Fruit fly (Drosophila melanogaster) whole organism, embryonic: ENCODE results near the gene CG8292.

Source experiments
- Aef1 ChIP-seq: fragments of 200-800 bp; sonication (Bioruptor generic); IDR thresholded peaks from 3 replicates; pipeline ENCODE4 v1.3.6; 2022; ENCODE audit warnings: missing biosample characterization, missing genetic modification characterization
- Bdp1 ChIP-seq: fragments of 200-800 bp; sonication (Bioruptor generic); optimal IDR thresholded peaks from 3 replicates; lab custom pipeline; 2016; ENCODE audit warnings: missing biosample characterization, missing genetic modification characterization
- CG1024 ChIP-seq: fragments of 200-800 bp; sonication (Bioruptor generic); IDR thresholded peaks from 2 replicates; pipeline ENCODE4 v1.3.6; 2022; ENCODE audit warnings: missing biosample characterization, missing genetic modification characterization
- CG10366 ChIP-seq: fragments of 200-800 bp; sonication (Bioruptor generic); IDR thresholded peaks from 2 replicates; pipeline ENCODE4 v1.3.6; 2022; ENCODE audit warnings: missing biosample characterization, missing genetic modification characterization
- CG10431 ChIP-seq: fragments of 200-800 bp; sonication (Bioruptor generic); optimal IDR thresholded peaks from 3 replicates; lab custom pipeline; 2018; ENCODE audit warnings: missing biosample characterization, mild to moderate bottlenecking, missing genetic modification characterization
- CG10959 ChIP-seq: fragments of 200-800 bp; sonication (Bioruptor generic); IDR thresholded peaks from 2 replicates; pipeline ENCODE4 v1.3.6; 2022; ENCODE audit warnings: missing biosample characterization, missing genetic modification characterization
- CG14014 ChIP-seq: fragments of 200-800 bp; sonication (Bioruptor generic); IDR thresholded peaks from 2 replicates; pipeline ENCODE4 v1.3.6; 2022; ENCODE audit warnings: missing biosample characterization, missing genetic modification characterization
- CG14667 ChIP-seq: fragments of 200-800 bp; sonication (Bioruptor generic); IDR thresholded peaks from 2 replicates; pipeline ENCODE4 v1.3.6; 2022; ENCODE audit warnings: missing biosample characterization, missing genetic modification characterization
- CG16815 ChIP-seq: fragments of 200-800 bp; sonication (Bioruptor generic); optimal IDR thresholded peaks from 3 replicates; lab custom pipeline; 2017; ENCODE audit warnings: missing biosample characterization, mild to moderate bottlenecking, missing genetic modification characterization
- CG18764 ChIP-seq: fragments of 200-800 bp; sonication (Bioruptor generic); optimal IDR thresholded peaks from 3 replicates; lab custom pipeline; 2016; ENCODE audit warnings: missing biosample characterization, missing genetic modification characterization
- CG2678 ChIP-seq: fragments of 200-800 bp; sonication (Bioruptor generic); optimal IDR thresholded peaks from 3 replicates; lab custom pipeline; 2019; ENCODE audit warnings: missing biosample characterization, mild to moderate bottlenecking, missing genetic modification characterization, moderate library complexity
- CG2875 ChIP-seq: fragments of 200-800 bp; sonication (Bioruptor generic); optimal IDR thresholded peaks from 2 replicates; lab custom pipeline; 2017; ENCODE audit warnings: missing biosample characterization, mild to moderate bottlenecking, missing genetic modification characterization, missing genetic modification reagents
- CG3065 ChIP-seq: fragments of 200-800 bp; sonication (Bioruptor generic); optimal IDR thresholded peaks from 2 replicates; lab custom pipeline; 2016; ENCODE audit warnings: missing biosample characterization, missing genetic modification characterization
- CG5180 ChIP-seq: fragments of 200-800 bp; sonication (Bioruptor generic); optimal IDR thresholded peaks from 3 replicates; lab custom pipeline; 2017; ENCODE audit warnings: missing biosample characterization, missing genetic modification characterization, mild to moderate bottlenecking, moderate library complexity, missing genetic modification reagents
- CG7839 ChIP-seq: fragments of 200-800 bp; sonication (Bioruptor generic); optimal IDR thresholded peaks from 3 replicates; lab custom pipeline; 2018; ENCODE audit warnings: missing biosample characterization, mild to moderate bottlenecking, missing genetic modification characterization, moderate library complexity
- CG7963 ChIP-seq: fragments of 200-800 bp; sonication (Bioruptor generic); IDR thresholded peaks from 3 replicates; pipeline ENCODE4 v1.3.6; 2022; ENCODE audit warnings: missing biosample characterization, missing genetic modification characterization; ENCODE audit not compliant: partially characterized antibody
- CG8290 ChIP-seq, 3 experiments: fragments of 200-800 bp; sonication (Bioruptor generic); optimal IDR thresholded peaks; 2 replicates each; lab custom pipeline; 2016 to 2019; ENCODE audit warnings: missing biosample characterization in 3 of 3, missing genetic modification characterization in 3 of 3, mild to moderate bottlenecking in 2 of 3, moderate library complexity in 1 of 3
- CG9797 ChIP-seq: fragments of 200-800 bp; sonication (Bioruptor generic); optimal IDR thresholded peaks from 3 replicates; lab custom pipeline; 2018; ENCODE audit warnings: missing biosample characterization, mild to moderate bottlenecking, missing genetic modification characterization
- CkIIα-i1 ChIP-seq: fragments of 200-800 bp; sonication (Bioruptor generic); IDR thresholded peaks from 2 replicates; pipeline ENCODE4 v1.3.6; 2022; ENCODE audit warnings: missing biosample characterization, missing genetic modification characterization
- Deaf1 ChIP-seq: fragments of 200-800 bp; optimal IDR thresholded peaks from 3 replicates; lab custom pipeline; 2019; ENCODE audit warnings: missing biosample characterization, mild to moderate bottlenecking, missing genetic modification characterization, moderate library complexity
- Dip3 ChIP-seq: fragments of 200-800 bp; sonication (Bioruptor generic); optimal IDR thresholded peaks from 3 replicates; lab custom pipeline; 2016; ENCODE audit warnings: missing biosample characterization, missing genetic modification characterization
- ERR ChIP-seq: fragments of 200-800 bp; sonication (Bioruptor generic); optimal IDR thresholded peaks from 2 replicates; lab custom pipeline; 2016; ENCODE audit warnings: missing biosample characterization, missing genetic modification characterization
- HLHmδ ChIP-seq: fragments of 200-800 bp; sonication (Bioruptor generic); optimal IDR thresholded peaks from 2 replicates; lab custom pipeline; 2018; ENCODE audit warnings: missing biosample characterization, mild to moderate bottlenecking, missing genetic modification characterization, moderate library complexity
- Hey ChIP-seq: fragments of 200-800 bp; sonication (Bioruptor generic); optimal IDR thresholded peaks from 3 replicates; lab custom pipeline; 2018; ENCODE audit warnings: missing biosample characterization, mild to moderate bottlenecking, missing genetic modification characterization
- Hmr ChIP-seq: fragments of 200-800 bp; sonication (Bioruptor generic); optimal IDR thresholded peaks from 3 replicates; lab custom pipeline; 2017; ENCODE audit warnings: mild to moderate bottlenecking, missing biosample characterization, missing genetic modification reagents, missing genetic modification characterization
- Hr3 ChIP-seq: fragments of 200-800 bp; sonication (Bioruptor generic); optimal IDR thresholded peaks from 3 replicates; lab custom pipeline; 2016; ENCODE audit warnings: missing biosample characterization, missing genetic modification characterization
- Mrtf ChIP-seq: fragments of 200-800 bp; sonication (Bioruptor generic); IDR thresholded peaks from 3 replicates; pipeline ENCODE4 v1.3.6; 2022; ENCODE audit warnings: missing biosample characterization, missing genetic modification characterization
- Ptx1 ChIP-seq: fragments of 200-800 bp; sonication (Bioruptor generic); IDR thresholded peaks from 2 replicates; pipeline ENCODE4 v1.3.6; 2022; ENCODE audit warnings: missing biosample characterization, missing genetic modification characterization
- Scr ChIP-seq: fragments of 200-800 bp; sonication (Bioruptor generic); IDR thresholded peaks from 2 replicates; pipeline ENCODE4 v1.3.6; 2022; ENCODE audit warnings: missing biosample characterization, missing genetic modification characterization; ENCODE audit not compliant: partially characterized antibody
- Trl ChIP-seq, 3 experiments: fragments of >200 bp in 2 of 3; fragments of 200-800 bp in 1 of 3; sonication (Bioruptor generic) in 1 of 3; optimal IDR thresholded peaks; 2 replicates in 1 of 3; 3 replicates in 2 of 3; lab custom pipeline; 2016 to 2017; ENCODE audit warnings: missing biosample characterization in 1 of 3, missing genetic modification characterization in 1 of 3
- Usf ChIP-seq: fragments of 200-800 bp; sonication (Bioruptor generic); optimal IDR thresholded peaks from 2 replicates; lab custom pipeline; 2017; ENCODE audit warnings: missing genotype, missing biosample characterization, missing genetic modification characterization
- Xbp1 ChIP-seq: fragments of 200-800 bp; sonication (Bioruptor generic); optimal IDR thresholded peaks from 3 replicates; lab custom pipeline; 2016; ENCODE audit warnings: missing biosample characterization, mild to moderate bottlenecking, missing genetic modification characterization
- YL-1 ChIP-seq: fragments of 200-800 bp; sonication (Bioruptor generic); optimal IDR thresholded peaks from 3 replicates; lab custom pipeline; 2017; ENCODE audit warnings: missing biosample characterization, mild to moderate bottlenecking, missing genetic modification characterization
- cwo ChIP-seq: fragments of 200-800 bp; sonication (Bioruptor generic); optimal IDR thresholded peaks from 3 replicates; lab custom pipeline; 2017; ENCODE audit warnings: missing biosample characterization, missing genetic modification characterization, mild to moderate bottlenecking, moderate library complexity, missing genetic modification reagents
- dati ChIP-seq: fragments of 200-800 bp; sonication (Bioruptor generic); IDR thresholded peaks from 2 replicates; pipeline ENCODE4 v1.3.6; 2022; ENCODE audit warnings: missing biosample characterization, missing genetic modification characterization
- dysf ChIP-seq: fragments of 200-800 bp; sonication (Bioruptor generic); IDR thresholded peaks from 3 replicates; pipeline ENCODE4 v1.3.6; 2022; ENCODE audit warnings: missing biosample characterization, missing genetic modification characterization
- en ChIP-seq: fragments of 200-800 bp; sonication (Bioruptor generic); optimal IDR thresholded peaks from 2 replicates; lab custom pipeline; 2016; ENCODE audit warnings: missing biosample characterization, missing genetic modification characterization
- fru ChIP-seq: fragments of >200 bp; optimal IDR thresholded peaks from 2 replicates; lab custom pipeline; 2017
- gsb ChIP-seq: fragments of 200-800 bp; sonication (Bioruptor generic); IDR thresholded peaks from 2 replicates; pipeline ENCODE4 v1.3.6; 2022; ENCODE audit warnings: missing biosample characterization, missing genetic modification characterization
- gsb-n ChIP-seq: fragments of 200-800 bp; sonication (Bioruptor generic); optimal IDR thresholded peaks from 3 replicates; lab custom pipeline; 2018; ENCODE audit warnings: missing biosample characterization, mild to moderate bottlenecking, missing genetic modification characterization
- ham ChIP-seq: fragments of 200-800 bp; sonication (Bioruptor generic); IDR thresholded peaks from 2 replicates; pipeline ENCODE4 v1.3.6; 2022; ENCODE audit warnings: missing biosample characterization, missing genetic modification characterization
- jumu ChIP-seq: fragments of 200-800 bp; sonication (Bioruptor generic); optimal IDR thresholded peaks from 3 replicates; lab custom pipeline; 2016; ENCODE audit warnings: missing biosample characterization, missing genetic modification characterization
- maf-S ChIP-seq: fragments of 200-800 bp; sonication (Bioruptor generic); optimal IDR thresholded peaks from 2 replicates; lab custom pipeline; 2016; ENCODE audit warnings: missing biosample characterization, missing genetic modification characterization
- otp ChIP-seq: fragments of 200-800 bp; sonication (Bioruptor generic); IDR thresholded peaks from 3 replicates; pipeline ENCODE4, ENCODE4 v1.3.6; 2022; ENCODE audit warnings: missing biosample characterization, missing genetic modification characterization
- phol ChIP-seq: fragments of 200-800 bp; sonication (Bioruptor generic); optimal IDR thresholded peaks from 3 replicates; lab custom pipeline; 2018; ENCODE audit warnings: missing biosample characterization, mild to moderate bottlenecking, missing genetic modification characterization, moderate library complexity
- pum ChIP-seq: fragments of 200-800 bp; sonication (Bioruptor generic); optimal IDR thresholded peaks from 2 replicates; lab custom pipeline; 2016; ENCODE audit warnings: missing biosample characterization, missing genetic modification characterization
- ranshi ChIP-seq: fragments of 200-800 bp; sonication (Bioruptor generic); IDR thresholded peaks from 2 replicates; pipeline ENCODE4 v1.3.6; 2022; ENCODE audit warnings: missing biosample characterization, missing genetic modification characterization
- sisA ChIP-seq: fragments of 200-800 bp; sonication (Bioruptor generic); IDR thresholded peaks from 2 replicates; pipeline ENCODE4 v1.3.6; 2022; ENCODE audit warnings: missing biosample characterization, missing genetic modification characterization
- tup ChIP-seq: fragments of 200-800 bp; sonication (Bioruptor generic); optimal IDR thresholded peaks from 2 replicates; lab custom pipeline; 2016; ENCODE audit warnings: missing biosample characterization, mild to moderate bottlenecking, missing genetic modification characterization, moderate library complexity
- vfl ChIP-seq: fragments of 200-800 bp; sonication (Bioruptor generic); optimal IDR thresholded peaks from 2 replicates; lab custom pipeline; 2016; ENCODE audit warnings: missing biosample characterization, missing genetic modification characterization

CG8292 gene

DNA sequence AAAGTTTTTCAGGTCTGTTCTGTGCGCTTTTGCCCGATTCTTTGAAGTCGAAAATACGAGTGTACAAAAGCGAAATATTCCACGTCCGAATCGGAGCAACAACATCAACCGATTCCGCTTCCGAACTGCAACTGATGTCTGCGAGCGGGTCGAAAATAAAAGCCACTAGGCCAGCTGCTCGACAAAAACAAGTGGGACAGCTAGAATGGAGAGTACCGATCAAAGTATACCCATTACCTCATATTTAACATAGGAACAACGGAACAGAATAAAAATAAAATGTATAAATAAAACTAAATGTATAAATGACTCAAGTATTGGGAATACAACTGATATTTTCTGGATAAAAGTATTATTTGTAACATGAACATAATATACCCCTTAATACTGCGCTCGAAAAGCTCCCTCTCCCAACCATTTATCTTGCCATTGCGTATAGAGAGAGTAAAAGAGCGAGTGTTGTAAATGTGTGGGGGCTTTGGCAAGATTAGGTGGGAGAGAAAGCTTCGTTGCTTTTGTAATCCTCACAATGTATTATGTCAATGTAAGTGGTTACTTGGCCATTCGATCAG is 12.7 kb downstream of the CG8292 start, which contains the start of gene SLC5A11 (continued):
- TF ChIP-seq ranshi (GFP tag; lab: Robert Waterston, UW) (peak; percentile 89), Dip3 (peak; percentile 92), Trl (optimal IDR thresholded peaks at IDR 0.05; lab: Kevin White, UChicago) (peak; percentile 83 to 99), Trl (GFP tag; optimal IDR thresholded peaks at IDR 0.05; lab: Kevin White, UChicago) (peak; percentile 96), HLHmδ (no peak), Scr (GFP tag; lab: Robert Waterston, UW) (no peak), Hey (tag; lab: Kevin White, UChicago) (peak; percentile 75), CG5180 (GFP tag; lab: Kevin White, UChicago) (peak; percentile 91), CG9797 (peak; percentile 19), Deaf1 (tag; lab: Kevin White, UChicago) (peak; percentile 95), CG10431 (peak; percentile 67), dati (GFP tag; lab: Robert Waterston, UW) (peak; percentile 81), Usf (GFP tag; lab: Kevin White, UChicago) (peak; percentile 96), CG16815 (GFP tag; lab: Kevin White, UChicago) (peak; percentile 94), ERR (peak; percentile 97), phol (peak; percentile 92), Ptx1 (peak; percentile 98), Hmr (peak; percentile 98), CkIIα-i1 (no peak), CG8290 (GFP tag; optimal IDR thresholded peaks at IDR 0.05; lab: Kevin White, UChicago) (peak; percentile 93), CG8290 (tag; optimal IDR thresholded peaks at IDR 0.05; lab: Kevin White, UChicago) (peak in 1 of 2 experiments; percentile 57), CG10959 (no peak), CG2875 (GFP tag; lab: Kevin White, UChicago) (peak; percentile 94), Aef1 (GFP tag; lab: Robert Waterston, UW) (peak; percentile 100), CG3065 (GFP tag; lab: Kevin White, UChicago) (peak; percentile 94), CG1024 (GFP tag; lab: Robert Waterston, UW) (peak; percentile 94), gsb (GFP tag; lab: Robert Waterston, UW) (peak; percentile 96), tup (GFP tag; lab: Kevin White, UChicago) (peak; percentile 97), vfl (peak; percentile 51), Mrtf (peak; percentile 94), CG18764 (GFP tag; lab: Kevin White, UChicago) (peak; percentile 88), YL-1 (GFP tag; lab: Kevin White, UChicago) (peak; percentile 98), Bdp1 (peak; percentile 40), en (GFP tag; lab: Kevin White, UChicago) (no peak), CG7839 (peak; percentile 100), jumu (GFP tag; lab: Kevin White, UChicago) (peak; percentile 71), cwo (GFP tag; lab: Kevin White, UChicago) (peak; percentile 97), ham (GFP tag; lab: Robert Waterston, UW) (peak; percentile 95), fru (lab: Kevin White, UChicago) (no peak), CG7963 (GFP tag; lab: Robert Waterston, UW) (no peak), maf-S (GFP tag; lab: Kevin White, UChicago) (peak; percentile 92), CG14667 (peak; percentile 94), gsb-n (tag; lab: Kevin White, UChicago) (peak; percentile 78), Xbp1 (peak; percentile 100), CG14014 (GFP tag; lab: Robert Waterston, UW) (peak; percentile 99), otp (GFP tag; lab: Robert Waterston, UW) (peak; percentile 97), dysf (peak; percentile 99), Hr3 (GFP tag; lab: Kevin White, UChicago) (peak; percentile 96), pum (GFP tag; lab: Kevin White, UChicago) (peak; percentile 97), CG10366 (GFP tag; lab: Robert Waterston, UW) (peak; percentile 79), CG2678 (tag; lab: Kevin White, UChicago) (peak; percentile 99), sisA (GFP tag; lab: Robert Waterston, UW) (peak; percentile 99)
